Worm (Caenorhabditis elegans) whole organism, midembryonic: ENCODE measurements around the gene F16H6.8.
"Not testable (repeated sequence)": the region's sequence is repeated elsewhere in the genome, so short reads cannot be mapped to it uniquely, and the experiment has no call there.

Source experiments
- T22C8.4 ChIP-seq: fragments of 200-800 bp; sonication (Bioruptor generic); IDR thresholded peaks from 2 replicates; pipeline ENCODE4 v1.3.6; 2022; ENCODE audit warnings: missing genetic modification characterization, missing compliant biosample characterization
- cog-1 ChIP-seq: sonication (generic microtip); optimal IDR thresholded peaks from 2 replicates; lab custom pipeline; 2016; ENCODE audit warnings: missing genetic modification characterization, missing compliant biosample characterization
- flt-1 ChIP-seq: fragments of 200-800 bp; sonication (Bioruptor generic); IDR thresholded peaks from 2 replicates; pipeline ENCODE4 v1.3.6; 2022; ENCODE audit warnings: missing genetic modification characterization, missing compliant biosample characterization
- klf-2 ChIP-seq: fragments of 200-800 bp; sonication (Bioruptor generic); conservative IDR thresholded peaks from 2 replicates; pipeline ENCODE4 v1.3.6; 2022; ENCODE audit warnings: missing genetic modification reagents, missing genetic modification characterization, missing compliant biosample characterization
- med-1 ChIP-seq: sonication (generic microtip); optimal IDR thresholded peaks from 2 replicates; lab custom pipeline; 2017; ENCODE audit warnings: missing genetic modification characterization, mild to moderate bottlenecking, missing compliant biosample characterization, antibody characterized with exemption, missing genetic modification reagents; ENCODE audit not compliant: insufficient read depth
- ref-1 ChIP-seq: fragments of 200-800 bp; sonication (Bioruptor generic); conservative IDR thresholded peaks from 2 replicates; pipeline ENCODE4 v1.3.6; 2022; ENCODE audit warnings: missing genetic modification reagents, missing genetic modification characterization, missing compliant biosample characterization
- tab-1 ChIP-seq: fragments of 200-800 bp; sonication (Bioruptor generic); IDR thresholded peaks from 2 replicates; pipeline ENCODE4 v1.3.6; 2022; ENCODE audit warnings: missing genetic modification characterization, missing compliant biosample characterization
- ztf-23 ChIP-seq: fragments of 200-800 bp; sonication (Bioruptor generic); IDR thresholded peaks from 2 replicates; pipeline ENCODE4 v1.3.6; 2022; ENCODE audit warnings: missing genetic modification reagents, missing genetic modification characterization, missing compliant biosample characterization
- ztf-29 ChIP-seq: fragments of 200-800 bp; sonication (Bioruptor generic); IDR thresholded peaks from 2 replicates; pipeline ENCODE4 v1.3.6; 2022; ENCODE audit warnings: missing genetic modification reagents, missing genetic modification characterization, missing compliant biosample characterization

The F16H6.8 gene

DNA sequence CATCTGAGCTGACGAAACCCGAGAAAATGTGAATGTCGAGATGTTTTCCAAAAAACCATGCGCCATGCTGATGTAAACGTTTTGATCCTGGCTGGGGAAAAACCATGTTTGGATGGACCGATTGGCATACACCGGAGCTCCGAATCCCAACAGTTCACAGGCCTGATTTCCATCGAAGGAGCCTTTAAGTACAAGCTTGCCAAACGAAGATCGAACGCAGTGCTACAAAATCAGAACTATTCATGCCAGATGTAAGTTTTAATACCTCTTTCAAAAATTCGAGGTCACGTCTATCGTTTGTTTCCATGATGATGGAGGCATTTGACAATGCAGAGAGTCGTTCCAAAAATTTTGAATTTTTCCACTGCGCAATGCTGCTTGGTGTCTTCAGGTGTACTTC, 19.7 kb upstream of the F16H6.8 start:
- TF ChIP-seq flt-1, result no peak
- TF ChIP-seq ref-1 (GFP tag; lab: Robert Waterston, UW), result no peak
- no peak for TF ChIP-seq tab-1 (GFP tag; lab: Robert Waterston, UW)
- TF ChIP-seq cog-1 (tag; lab: Kevin White, UChicago), result no peak
- TF ChIP-seq klf-2 (GFP tag; lab: Robert Waterston, UW), result no peak
- no peak for TF ChIP-seq med-1
- no peak for TF ChIP-seq T22C8.4 (GFP tag; lab: Robert Waterston, UW)
- TF ChIP-seq ztf-29 (GFP tag; lab: Robert Waterston, UW), result no peak

DNA sequence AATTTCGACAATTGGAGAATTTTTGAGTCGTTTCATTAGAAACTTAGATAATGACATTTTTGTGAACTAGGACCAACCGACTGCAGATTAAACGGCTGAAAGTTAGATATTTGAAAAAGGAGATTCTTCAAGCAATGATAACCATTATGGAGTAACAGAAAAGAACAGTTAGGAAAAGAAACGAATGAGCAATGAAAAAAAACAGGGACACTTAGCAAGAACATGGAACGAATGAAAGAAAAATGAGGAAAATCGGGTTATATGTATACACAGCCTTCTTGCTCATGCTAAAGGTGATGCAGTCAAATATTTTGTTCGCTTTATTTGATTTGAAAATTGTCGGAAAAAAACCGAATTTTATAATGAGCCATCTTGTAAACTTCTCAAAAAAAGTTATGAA, 8.3 kb upstream of the F16H6.8 start, which contains the start of gene F16H6.10:
F16H6.10 (minus strand) TSS at position 101 of the 400 bp plus-strand sequence.
- no peak for TF ChIP-seq klf-2 (GFP tag; lab: Robert Waterston, UW)
- TF ChIP-seq ref-1 (GFP tag; lab: Robert Waterston, UW), result no peak
- no peak for TF ChIP-seq flt-1
- TF ChIP-seq med-1, result no peak
- TF ChIP-seq ztf-23 (GFP tag; lab: Robert Waterston, UW), result no peak
- TF ChIP-seq tab-1 (GFP tag; lab: Robert Waterston, UW), result no peak
- TF ChIP-seq T22C8.4 (GFP tag; lab: Robert Waterston, UW), result no peak
- no peak for TF ChIP-seq ztf-29 (GFP tag; lab: Robert Waterston, UW)
- TF ChIP-seq cog-1 (tag; lab: Kevin White, UChicago), result no peak

DNA sequence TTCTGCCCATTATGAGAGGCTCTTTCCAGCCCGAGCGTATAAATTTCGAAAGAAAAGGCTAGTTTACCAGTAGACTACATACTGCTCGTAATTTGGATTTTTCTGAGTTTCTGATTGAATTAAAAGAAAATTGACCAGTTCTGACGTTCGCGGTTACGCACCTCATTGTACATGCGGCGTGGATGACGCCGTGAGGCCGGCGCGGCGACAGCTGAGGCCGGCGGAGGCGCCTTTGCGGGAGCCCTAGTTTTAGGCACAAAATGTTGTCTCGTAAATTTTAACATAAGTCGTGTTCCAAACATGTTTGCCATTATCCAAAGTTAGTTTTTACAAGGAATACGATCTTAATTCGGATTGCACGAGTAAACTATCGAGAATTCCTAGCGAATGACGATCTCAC, 709 bp upstream of the F16H6.8 start, which contains the start of gene F16H6.9:
F16H6.9 (plus strand) TSS at position 301 of the 400 bp plus-strand sequence.
- TF ChIP-seq cog-1 (tag; lab: Kevin White, UChicago); klf-2 (GFP tag; lab: Robert Waterston, UW); ref-1 (GFP tag; lab: Robert Waterston, UW): not testable (repeated sequence)

DNA sequence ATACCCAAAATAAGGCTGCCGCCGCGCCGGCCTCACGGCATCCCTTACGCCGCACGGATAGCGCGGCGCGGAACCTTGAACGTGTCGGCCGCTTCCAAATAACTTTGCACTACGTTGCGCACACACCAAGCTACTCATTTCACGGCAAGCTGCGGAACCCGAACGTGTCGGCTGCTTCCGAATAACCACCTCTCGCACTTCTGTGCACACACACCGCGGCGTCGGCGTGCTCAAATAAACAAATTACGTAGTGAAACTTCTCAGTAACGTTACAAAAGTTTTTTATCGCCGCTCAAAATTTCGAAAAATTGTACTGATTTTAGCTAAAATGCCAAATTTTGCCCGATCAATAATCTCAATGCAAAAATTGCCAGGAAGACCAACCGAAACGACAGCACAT, 3.2 kb downstream of the F16H6.8 start:
- TF ChIP-seq med-1, result no peak
- TF ChIP-seq T22C8.4 (GFP tag; lab: Robert Waterston, UW), result no peak
- no peak for TF ChIP-seq flt-1
- no peak for TF ChIP-seq cog-1 (tag; lab: Kevin White, UChicago)
- TF ChIP-seq ref-1 (GFP tag; lab: Robert Waterston, UW), result no peak
- no peak for TF ChIP-seq ztf-23 (GFP tag; lab: Robert Waterston, UW)

- TF ChIP-seq flt-1, result no peak
- no peak for TF ChIP-seq cog-1 (tag; lab: Kevin White, UChicago)
- TF ChIP-seq T22C8.4 (GFP tag; lab: Robert Waterston, UW), result no peak
- no peak for TF ChIP-seq tab-1 (GFP tag; lab: Robert Waterston, UW)
- no peak for TF ChIP-seq klf-2 (GFP tag; lab: Robert Waterston, UW)
- no peak for TF ChIP-seq ztf-29 (GFP tag; lab: Robert Waterston, UW)
- TF ChIP-seq med-1, result no peak
- TF ChIP-seq ref-1 (GFP tag; lab: Robert Waterston, UW), result no peak
- no peak for TF ChIP-seq ztf-23 (GFP tag; lab: Robert Waterston, UW)
These were observed 7.0 kb downstream of the F16H6.8 start, which contains the start of gene F16H6.7 for ce11 chrV:18209071-18209470. F16H6.7 (minus strand) TSS chrV:18209171.

DNA sequence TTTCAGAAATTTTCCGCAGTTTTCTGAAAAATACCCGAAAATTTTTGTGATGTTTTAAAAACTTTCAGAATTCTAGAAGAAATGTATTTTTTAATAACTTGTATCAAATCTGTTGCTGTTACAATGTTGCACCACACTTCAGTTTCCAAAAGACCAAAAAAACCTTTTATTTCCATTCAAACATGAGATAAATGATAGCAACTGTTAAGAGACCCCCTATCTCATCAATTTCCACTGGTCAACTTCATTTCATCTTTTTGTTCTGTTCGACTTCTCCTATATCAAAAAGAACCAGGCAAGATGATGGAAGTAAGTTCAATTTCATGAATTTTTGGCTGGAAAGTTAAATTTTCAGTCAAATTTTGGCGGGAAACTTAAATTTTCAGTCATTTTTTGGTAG, 17.7 kb downstream of the F16H6.8 start, which contains the start of gene F16H6.4:
F16H6.4 (plus strand) TSS at position 301 of the 400 bp plus-strand sequence.
- TF ChIP-seq cog-1 (tag; lab: Kevin White, UChicago) (no peak), ref-1 (GFP tag; lab: Robert Waterston, UW) (no peak)

- TF ChIP-seq T22C8.4 (GFP tag; lab: Robert Waterston, UW), result no peak
- no peak for TF ChIP-seq cog-1 (tag; lab: Kevin White, UChicago)
- TF ChIP-seq ztf-29 (GFP tag; lab: Robert Waterston, UW), result no peak
- no peak for TF ChIP-seq ztf-23 (GFP tag; lab: Robert Waterston, UW)
- no peak for TF ChIP-seq med-1
These were observed 21.1 kb downstream of the F16H6.8 start, which contains the start of gene F16H6.3 for ce11 chrV:18195006-18195405. F16H6.3 (plus strand) TSS chrV:18195306.

DNA sequence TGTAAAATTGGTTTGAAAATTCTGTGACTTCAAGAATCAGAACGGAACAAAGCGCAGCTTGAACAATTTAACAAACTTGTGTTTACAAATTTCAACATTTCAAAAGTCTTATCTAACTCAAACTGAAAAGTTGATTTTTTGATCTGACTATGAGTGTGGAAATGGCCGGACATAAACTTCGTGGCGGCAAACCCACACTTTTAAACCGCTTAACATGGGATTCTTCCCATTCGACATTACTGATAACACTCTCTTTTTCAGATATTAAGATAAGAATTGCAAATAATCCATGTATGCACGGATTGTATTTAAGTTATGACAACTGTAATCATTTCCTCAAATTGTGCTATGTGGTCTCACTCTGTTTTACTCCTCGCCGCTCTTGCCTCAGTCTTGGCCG, 24.9 kb downstream of the F16H6.8 start, which contains the start of gene clec-42:
clec-42 (plus strand) TSS at position 285 of the 400 bp plus-strand sequence.
- TF ChIP-seq cog-1 (tag; lab: Kevin White, UChicago) (no peak), T22C8.4 (GFP tag; lab: Robert Waterston, UW) (no peak), flt-1 (no peak), ztf-29 (GFP tag; lab: Robert Waterston, UW) (no peak), med-1 (no peak)

DNA sequence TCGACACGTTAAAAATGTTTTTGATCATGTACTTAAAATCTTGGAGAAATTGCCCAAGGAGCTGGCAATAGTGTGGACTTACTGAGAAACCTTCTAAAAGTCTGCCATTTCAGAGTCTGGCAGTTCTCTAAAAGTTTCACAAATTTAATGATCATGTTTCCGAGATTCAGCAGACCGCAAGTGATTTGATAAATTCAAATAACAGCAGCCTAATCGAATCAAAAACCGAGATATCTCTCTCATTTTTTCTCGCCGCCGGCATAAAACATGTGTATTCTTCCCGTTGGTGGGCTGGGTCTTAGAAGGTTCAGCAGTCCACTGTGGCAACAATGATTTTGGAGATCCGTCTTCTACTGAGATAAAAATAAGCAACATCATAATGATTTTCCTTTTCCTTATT, 26.9 kb downstream of the F16H6.8 start, which contains the start of gene clec-246:
clec-246 (plus strand) TSS at position 301 of the 400 bp plus-strand sequence.
- no peak for TF ChIP-seq cog-1 (tag; lab: Kevin White, UChicago)
- no peak for TF ChIP-seq tab-1 (GFP tag; lab: Robert Waterston, UW)
- no peak for TF ChIP-seq med-1
- no peak for TF ChIP-seq klf-2 (GFP tag; lab: Robert Waterston, UW)
- no peak for TF ChIP-seq ztf-23 (GFP tag; lab: Robert Waterston, UW)
- no peak for TF ChIP-seq ztf-29 (GFP tag; lab: Robert Waterston, UW)
- no peak for TF ChIP-seq T22C8.4 (GFP tag; lab: Robert Waterston, UW)
- TF ChIP-seq flt-1, result no peak
- TF ChIP-seq ref-1 (GFP tag; lab: Robert Waterston, UW), result no peak

DNA sequence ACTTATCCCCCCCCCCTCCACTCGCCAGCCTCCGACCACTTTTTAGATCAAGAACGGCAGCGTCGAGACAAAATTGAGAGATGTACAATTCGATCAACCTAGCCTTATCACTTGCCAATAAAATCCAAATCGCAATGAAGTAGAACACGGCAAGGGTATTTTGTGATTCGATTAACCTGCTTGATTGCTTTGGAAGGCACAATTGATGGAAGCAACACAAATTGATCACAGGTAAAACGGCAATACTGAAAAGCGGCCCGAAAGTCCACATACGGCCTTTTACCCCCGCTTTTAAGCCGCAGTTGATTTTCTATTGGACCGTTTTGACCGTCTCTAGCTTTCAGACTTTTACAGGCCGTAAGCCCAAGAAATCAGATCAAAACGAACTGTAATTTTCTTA, 27.7 kb downstream of the F16H6.8 start, which contains the start of gene clec-245:
clec-245 (minus strand) TSS at position 101 of the 400 bp plus-strand sequence.
- no peak for TF ChIP-seq tab-1 (GFP tag; lab: Robert Waterston, UW)
- TF ChIP-seq ztf-23 (GFP tag; lab: Robert Waterston, UW), result no peak
- no peak for TF ChIP-seq ref-1 (GFP tag; lab: Robert Waterston, UW)
- TF ChIP-seq klf-2 (GFP tag; lab: Robert Waterston, UW), result no peak
- no peak for TF ChIP-seq ztf-29 (GFP tag; lab: Robert Waterston, UW)
